Worm (Caenorhabditis elegans) whole organism, L2 larva: Measurements from ENCODE around the gene rpac-19.
A peak's percentile ranks its signal among the peaks of the same experiment; 100 is the strongest.

Source experiments
- C34F6.9 ChIP-seq: fragments of 150-350 bp; optimal IDR thresholded peaks from 2 replicates; lab custom pipeline; 2014; ENCODE audit warnings: missing biosample characterization, missing genetic modification characterization
- F13H6.1 ChIP-seq: sonication (generic microtip); optimal IDR thresholded peaks from 2 replicates; lab custom pipeline; 2016; ENCODE audit warnings: missing genetic modification characterization, missing compliant biosample characterization
- R02D3.7 ChIP-seq: fragments of 150-350 bp; optimal IDR thresholded peaks from 2 replicates; lab custom pipeline; 2014; ENCODE audit warnings: missing biosample characterization, missing genetic modification characterization
- Y55F3AM.14 ChIP-seq: fragments of 200-800 bp; sonication (Bioruptor generic); optimal IDR thresholded peaks from 2 replicates; lab custom pipeline; 2018; ENCODE audit warnings: mild to moderate bottlenecking, missing genetic modification characterization, missing compliant biosample characterization
- aly-2 ChIP-seq: fragments of 150-350 bp; optimal IDR thresholded peaks from 2 replicates; lab custom pipeline; 2014; ENCODE audit warnings: missing biosample characterization, missing genetic modification characterization
- ama-1 ChIP-seq: fragments of 150-350 bp; optimal IDR thresholded peaks from 2 replicates; lab custom pipeline; 2018; ENCODE audit warnings: inconsistent platforms
- blmp-1 ChIP-seq: sonication (generic microtip); optimal IDR thresholded peaks from 2 replicates; lab custom pipeline; 2017; ENCODE audit warnings: missing genetic modification characterization, mild to moderate bottlenecking, missing compliant biosample characterization, antibody characterized with exemption, moderate library complexity; ENCODE audit not compliant: insufficient read depth
- ceh-16 ChIP-seq: fragments of 150-350 bp; optimal IDR thresholded peaks from 2 replicates; lab custom pipeline; 2014; ENCODE audit warnings: missing biosample characterization, missing genetic modification characterization
- crh-2 ChIP-seq: sonication (generic microtip); optimal IDR thresholded peaks from 2 replicates; lab custom pipeline; 2017; ENCODE audit warnings: missing biosample characterization, missing genetic modification characterization
- egl-27 ChIP-seq: sonication (generic microtip); optimal IDR thresholded peaks from 3 replicates; lab custom pipeline; 2017; ENCODE audit warnings: missing biosample characterization, missing genetic modification reagents, missing genetic modification characterization
- elt-1 ChIP-seq: fragments of 150-350 bp; optimal IDR thresholded peaks from 2 replicates; lab custom pipeline; 2014; ENCODE audit warnings: missing biosample characterization, missing genetic modification characterization
- elt-3 ChIP-seq: sonication (generic microtip); optimal IDR thresholded peaks from 2 replicates; lab custom pipeline; 2017; ENCODE audit warnings: missing biosample characterization, missing genetic modification characterization
- fos-1 ChIP-seq: fragments of 150-350 bp; optimal IDR thresholded peaks from 2 replicates; lab custom pipeline; 2014; ENCODE audit warnings: missing biosample characterization, missing genetic modification characterization
- gmeb-1 ChIP-seq: fragments of 150-350 bp; optimal IDR thresholded peaks from 2 replicates; lab custom pipeline; 2014; ENCODE audit warnings: missing biosample characterization, missing genetic modification characterization
- lin-11 ChIP-seq: fragments of 150-350 bp; sonication (generic microtip); optimal IDR thresholded peaks from 2 replicates; lab custom pipeline; 2014; ENCODE audit warnings: missing biosample characterization, missing genetic modification characterization, inconsistent platforms, mixed read lengths
- lin-13 ChIP-seq: fragments of 150-350 bp; optimal IDR thresholded peaks from 2 replicates; lab custom pipeline; 2014; ENCODE audit warnings: missing biosample characterization, missing genetic modification reagents, missing genetic modification characterization
- lin-39 ChIP-seq: fragments of 150-350 bp; optimal IDR thresholded peaks from 2 replicates; lab custom pipeline; 2014; ENCODE audit warnings: missing biosample characterization, missing genetic modification reagents, missing genetic modification characterization
- lsy-2 ChIP-seq, 2 experiments: fragments of 150-350 bp in 1 of 2; sonication (generic microtip) in 1 of 2; optimal IDR thresholded peaks; 2 replicates each; lab custom pipeline; 2014 to 2017; ENCODE audit warnings: missing biosample characterization in 2 of 2, missing genetic modification characterization in 2 of 2
- mab-5 ChIP-seq: fragments of 150-350 bp; optimal IDR thresholded peaks from 2 replicates; lab custom pipeline; 2014; ENCODE audit warnings: missing biosample characterization, missing genetic modification characterization
- mbf-1 ChIP-seq: sonication (generic microtip); optimal IDR thresholded peaks from 2 replicates; lab custom pipeline; 2017; ENCODE audit warnings: missing biosample characterization, missing genetic modification characterization
- mdl-1 ChIP-seq, 2 experiments: fragments of 150-350 bp in 1 of 2; sonication (generic microtip) in 1 of 2; optimal IDR thresholded peaks; 2 replicates each; lab custom pipeline; 2017; ENCODE audit warnings: missing biosample characterization in 2 of 2, missing genetic modification characterization in 2 of 2
- nhr-10 ChIP-seq: sonication (generic microtip); optimal IDR thresholded peaks from 2 replicates; lab custom pipeline; 2017; ENCODE audit warnings: missing biosample characterization, missing genetic modification characterization
- nhr-12 ChIP-seq: fragments of 150-350 bp; optimal IDR thresholded peaks from 2 replicates; lab custom pipeline; 2014; ENCODE audit warnings: missing biosample characterization, missing genetic modification characterization
- nhr-129 ChIP-seq: fragments of 150-350 bp; optimal IDR thresholded peaks from 2 replicates; lab custom pipeline; 2014; ENCODE audit warnings: missing biosample characterization, missing genetic modification characterization
- nhr-21 ChIP-seq: fragments of 150-350 bp; optimal IDR thresholded peaks from 2 replicates; lab custom pipeline; 2014; ENCODE audit warnings: missing biosample characterization, missing genetic modification characterization
- nhr-23 ChIP-seq: fragments of 150-350 bp; optimal IDR thresholded peaks from 2 replicates; lab custom pipeline; 2014; ENCODE audit warnings: missing biosample characterization, missing genetic modification reagents, missing genetic modification characterization
- nhr-237 ChIP-seq: fragments of 150-350 bp; optimal IDR thresholded peaks from 2 replicates; lab custom pipeline; 2014; ENCODE audit warnings: missing biosample characterization, missing genetic modification characterization
- nhr-25 ChIP-seq: fragments of 150-350 bp; sonication (generic microtip); optimal IDR thresholded peaks from 3 replicates; lab custom pipeline; 2014; ENCODE audit warnings: missing biosample characterization, missing genetic modification characterization
- nhr-6 ChIP-seq: fragments of 150-350 bp; optimal IDR thresholded peaks from 2 replicates; lab custom pipeline; 2014; ENCODE audit warnings: missing biosample characterization, missing genetic modification characterization
- nhr-77 ChIP-seq: fragments of 150-350 bp; optimal IDR thresholded peaks from 2 replicates; lab custom pipeline; 2014; ENCODE audit warnings: missing biosample characterization, missing genetic modification characterization
- peb-1 ChIP-seq: fragments of 150-350 bp; optimal IDR thresholded peaks from 2 replicates; lab custom pipeline; 2014; ENCODE audit warnings: missing biosample characterization, missing genetic modification characterization
- sem-4 ChIP-seq: fragments of 150-350 bp; optimal IDR thresholded peaks from 2 replicates; lab custom pipeline; 2014; ENCODE audit warnings: missing biosample characterization, missing genetic modification reagents, missing genetic modification characterization
- sma-3 ChIP-seq: sonication (generic microtip); optimal IDR thresholded peaks from 2 replicates; lab custom pipeline; 2016; ENCODE audit warnings: missing genetic modification reagents, missing genetic modification characterization, missing compliant biosample characterization
- sma-9 ChIP-seq, 2 experiments: fragments of 150-350 bp in 1 of 2; sonication (generic microtip) in 1 of 2; optimal IDR thresholded peaks; 2 replicates each; lab custom pipeline; 2014 to 2016; ENCODE audit warnings: missing genetic modification characterization in 2 of 2, mild to moderate bottlenecking in 1 of 2, missing biosample characterization in 1 of 2, missing compliant biosample characterization in 1 of 2, missing genetic modification reagents in 1 of 2, moderate library complexity in 1 of 2
- snpc-4 ChIP-seq: fragments of 150-350 bp; optimal IDR thresholded peaks from 2 replicates; lab custom pipeline; 2014; ENCODE audit warnings: missing biosample characterization, missing genetic modification characterization
- unc-39 ChIP-seq: fragments of 150-350 bp; optimal IDR thresholded peaks from 2 replicates; lab custom pipeline; 2014; ENCODE audit warnings: missing biosample characterization, missing genetic modification characterization
- unc-55 ChIP-seq: fragments of 150-350 bp; sonication (generic microtip); optimal IDR thresholded peaks from 3 replicates; lab custom pipeline; 2014; ENCODE audit warnings: missing biosample characterization, missing genetic modification reagents, missing genetic modification characterization
- unc-62 ChIP-seq: fragments of 150-350 bp; optimal IDR thresholded peaks from 2 replicates; lab custom pipeline; 2014; ENCODE audit warnings: missing biosample characterization, missing genetic modification reagents, missing genetic modification characterization
- zag-1 ChIP-seq: fragments of 150-350 bp; optimal IDR thresholded peaks from 2 replicates; lab custom pipeline; 2014; ENCODE audit warnings: missing biosample characterization, missing genetic modification characterization
- ztf-11 ChIP-seq: sonication (generic microtip); optimal IDR thresholded peaks from 2 replicates; lab custom pipeline; 2017; ENCODE audit warnings: missing biosample characterization, missing genetic modification characterization
- ztf-4 ChIP-seq: fragments of 150-350 bp; optimal IDR thresholded peaks from 2 replicates; lab custom pipeline; 2014; ENCODE audit warnings: missing biosample characterization, missing genetic modification characterization

Gene rpac-19

ce11 chrIII:9590212-9590611, 39.5 kb downstream of the rpac-19 start:
- no peak for TF ChIP-seq egl-27 (tag; lab: Kevin White, UChicago)
- peak; percentile 84 for TF ChIP-seq fos-1 (tag; lab: Kevin White, UChicago)
- peak; percentile 82 for TF ChIP-seq sma-9 (GFP tag; optimal IDR thresholded peaks at IDR 0.05; lab: Kevin White, UChicago)
- no peak for TF ChIP-seq sma-9 (tag; optimal IDR thresholded peaks at IDR 0.05; lab: Kevin White, UChicago)
- peak; percentile 44 for TF ChIP-seq crh-2
- TF ChIP-seq R02D3.7 (tag; lab: Kevin White, UChicago), result no peak

ce11 chrIII:9585314-9585713, 44.4 kb downstream of the rpac-19 start:
- no peak for TF ChIP-seq nhr-129
- peak; percentile 28 for TF ChIP-seq sma-9 (GFP tag; optimal IDR thresholded peaks at IDR 0.05; lab: Kevin White, UChicago)
- no peak for TF ChIP-seq sma-9 (tag; optimal IDR thresholded peaks at IDR 0.05; lab: Kevin White, UChicago)
- TF ChIP-seq sem-4, result peak; percentile 7
- peak; percentile 8 to 40 for TF ChIP-seq lsy-2 (tag; optimal IDR thresholded peaks at IDR 0.05; lab: Kevin White, UChicago)
- no peak for TF ChIP-seq sma-3 (GFP tag; lab: Kevin White, UChicago)
- no peak for TF ChIP-seq egl-27 (tag; lab: Kevin White, UChicago)
- TF ChIP-seq unc-62 (GFP tag; lab: Kevin White, UChicago), result no peak
- no peak for TF ChIP-seq mdl-1 (tag; optimal IDR thresholded peaks at IDR 0.05; lab: Kevin White, UChicago)

DNA sequence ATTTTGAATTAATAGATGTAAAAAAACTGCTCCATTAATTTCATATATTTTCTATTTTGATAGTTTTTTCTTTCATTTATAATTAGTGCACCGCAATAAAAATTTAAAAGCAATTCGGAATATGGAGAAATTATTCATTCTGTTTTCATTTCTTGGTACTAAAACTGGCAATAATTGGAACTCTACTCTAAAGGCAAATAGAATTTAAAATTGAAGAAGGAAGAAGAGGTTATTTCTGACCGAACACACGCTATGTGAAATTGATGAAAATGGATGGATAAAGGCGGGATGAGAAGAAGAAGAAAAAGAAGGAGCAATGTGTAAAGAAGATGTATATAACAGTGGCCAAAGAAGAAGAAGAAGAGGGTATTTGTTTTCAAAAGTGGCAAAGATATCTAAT, 46.5 kb downstream of the rpac-19 start:
- TF ChIP-seq C34F6.9 (tag; lab: Kevin White, UChicago) (peak; percentile 42), lin-39 (tag; lab: Kevin White, UChicago) (no peak), peb-1 (tag; lab: Kevin White, UChicago) (no peak), nhr-21 (no peak)

DNA sequence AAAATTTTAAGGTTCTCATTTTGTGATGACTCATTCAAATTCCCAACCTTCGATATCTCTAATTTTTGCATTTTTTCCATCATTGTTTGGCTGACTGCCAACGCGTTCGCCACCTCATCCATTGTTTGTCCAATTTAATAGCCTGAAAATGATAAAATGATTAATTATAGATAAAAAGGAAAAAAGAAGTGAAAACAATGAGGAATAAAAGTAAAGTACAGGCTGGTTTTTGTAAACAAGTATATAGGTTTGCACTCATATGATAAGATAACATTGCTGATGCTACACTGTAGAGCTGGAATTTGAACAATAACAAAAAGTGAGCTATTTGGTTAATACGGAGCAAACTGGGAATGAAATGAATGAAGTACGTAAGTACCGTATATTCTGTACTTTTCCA, 47.4 kb downstream of the rpac-19 start, which contains the start of gene C48B4.3:
Gene C48B4.3 (minus strand): TSS at position 149 of the 400 bp plus-strand sequence.
- TF ChIP-seq lin-39 (tag; lab: Kevin White, UChicago) (no peak), fos-1 (tag; lab: Kevin White, UChicago) (peak; percentile 5)

- TF ChIP-seq sma-3 (GFP tag; lab: Kevin White, UChicago) (no peak), ztf-4 (tag; lab: Kevin White, UChicago) (no peak), Y55F3AM.14 (GFP tag; lab: Kevin White, UChicago) (no peak), zag-1 (no peak), F13H6.1 (no peak), crh-2 (peak; percentile 22), ceh-16 (tag; lab: Kevin White, UChicago) (no peak), peb-1 (tag; lab: Kevin White, UChicago) (no peak), nhr-129 (peak; percentile 60), nhr-25 (tag; lab: Kevin White, UChicago) (no peak), unc-39 (no peak), mbf-1 (tag; lab: Kevin White, UChicago) (no peak), sem-4 (no peak), blmp-1 (tag; lab: Kevin White, UChicago) (no peak), mab-5 (tag; lab: Kevin White, UChicago) (no peak), nhr-23 (no peak), C34F6.9 (tag; lab: Kevin White, UChicago) (peak; percentile 75), ztf-11 (tag; lab: Kevin White, UChicago) (no peak), lin-13 (GFP tag; lab: Kevin White, UChicago) (peak; percentile 18), gmeb-1 (tag; lab: Kevin White, UChicago) (no peak), nhr-6 (tag; lab: Kevin White, UChicago) (no peak), sma-9 (GFP tag; optimal IDR thresholded peaks at IDR 0.05; lab: Kevin White, UChicago) (no peak), sma-9 (tag; optimal IDR thresholded peaks at IDR 0.05; lab: Kevin White, UChicago) (no peak), snpc-4 (tag; lab: Kevin White, UChicago) (no peak), aly-2 (no peak), nhr-12 (tag; lab: Kevin White, UChicago) (no peak), R02D3.7 (tag; lab: Kevin White, UChicago) (no peak), unc-55 (GFP tag; lab: Kevin White, UChicago) (peak; percentile 44), lsy-2 (tag; optimal IDR thresholded peaks at IDR 0.05; lab: Kevin White, UChicago) (peak in 1 of 2 experiments; percentile 54), elt-1 (tag; lab: Kevin White, UChicago) (no peak), nhr-21 (no peak), mdl-1 (tag; optimal IDR thresholded peaks at IDR 0.05; lab: Kevin White, UChicago) (no peak), ama-1 (lab: Kevin White, UChicago) (no peak), nhr-237 (no peak), elt-3 (tag; lab: Kevin White, UChicago) (no peak), lin-11 (no peak), nhr-77 (tag; lab: Kevin White, UChicago) (no peak), nhr-10 (tag; lab: Kevin White, UChicago) (no peak)
Measured at ce11 chrIII:9580039-9580891, 49.4 kb downstream of the rpac-19 start, which contains the start of gene ced-7. TSS of gene ced-7 (minus strand) at chrIII:9580089.
